Fruit fly (Drosophila melanogaster) whole organism: ENCODE data around the gene Pebp1.

ENCODE experiments used
- CG8478 ChIP-seq: fragments of >200 bp; optimal IDR thresholded peaks from 2 replicates; lab custom pipeline; 2018; ENCODE audit warnings: inconsistent platforms
- Dll ChIP-seq: fragments of >200 bp; optimal IDR thresholded peaks from 2 replicates; lab custom pipeline; 2017
- pan ChIP-seq: fragments of >200 bp; optimal IDR thresholded peaks from 2 replicates; lab custom pipeline; 2017
- psq ChIP-seq: fragments of >200 bp; optimal IDR thresholded peaks from 2 replicates; lab custom pipeline; 2017
- usp ChIP-seq: fragments of >200 bp; optimal IDR thresholded peaks from 2 replicates; lab custom pipeline; 2017; ENCODE audit warnings: missing biosample characterization, missing genetic modification characterization, mixed read lengths

DNA sequence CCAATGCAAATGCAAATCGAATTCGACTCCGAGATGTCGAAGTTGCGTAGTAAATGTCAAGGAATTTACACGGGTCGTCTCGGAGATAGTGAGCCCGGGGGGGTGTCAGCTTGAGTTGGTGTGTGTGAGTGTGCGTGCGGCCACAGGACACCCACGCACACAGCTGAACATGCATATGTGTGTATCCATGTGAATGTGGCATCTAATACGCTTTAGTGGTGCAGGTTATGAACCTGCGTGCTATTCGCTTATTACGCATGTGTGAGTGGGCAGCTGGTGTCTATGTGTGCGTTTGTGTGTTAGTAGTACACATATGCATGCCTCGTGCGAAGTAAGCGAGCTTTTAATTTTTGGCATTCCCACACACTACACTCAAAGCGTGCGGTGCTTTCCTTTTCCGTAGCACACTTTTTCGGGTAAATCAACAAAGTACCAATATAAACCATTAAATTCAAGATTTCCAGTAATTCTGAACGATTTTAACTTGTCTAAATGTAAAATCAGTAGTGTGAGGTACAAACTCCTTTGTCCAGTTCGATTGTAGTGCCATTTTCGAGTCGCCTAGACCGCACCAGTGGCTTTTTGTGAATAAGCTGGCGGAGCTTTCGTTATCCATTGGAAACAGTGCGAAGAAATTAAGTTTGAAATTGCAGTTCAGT lies 3.1 kb downstream of the Pebp1 start:
- TF ChIP-seq CG8478 (no peak), usp (GFP tag; lab: Kevin White, UChicago) (no peak), Dll (lab: Kevin White, UChicago) (no peak), pan (lab: Kevin White, UChicago) (no peak), psq (lab: Kevin White, UChicago) (no peak)
